Fruit fly (Drosophila melanogaster) whole organism, embryonic: ENCODE measurements around the gene CG33191.

Experiments used
- ATbp ChIP-seq: fragments of 200-800 bp; sonication (Bioruptor generic); optimal IDR thresholded peaks from 2 replicates; lab custom pipeline; 2017; ENCODE audit warnings: missing biosample characterization, mild to moderate bottlenecking, missing genetic modification characterization, missing genetic modification reagents
- Adf1 ChIP-seq: fragments of 200-800 bp; sonication (Bioruptor generic); IDR thresholded peaks from 2 replicates; pipeline ENCODE4 v1.3.6; 2022; ENCODE audit warnings: missing biosample characterization, missing genetic modification characterization
- Bteb2 ChIP-seq: fragments of 200-800 bp; sonication (Bioruptor generic); optimal IDR thresholded peaks from 2 replicates; lab custom pipeline; 2016; ENCODE audit warnings: missing biosample characterization, missing genetic modification characterization
- CG10431 ChIP-seq: fragments of 200-800 bp; sonication (Bioruptor generic); optimal IDR thresholded peaks from 3 replicates; lab custom pipeline; 2018; ENCODE audit warnings: missing biosample characterization, mild to moderate bottlenecking, missing genetic modification characterization
- CG10462 ChIP-seq: fragments of 200-800 bp; sonication (Bioruptor generic); optimal IDR thresholded peaks from 2 replicates; lab custom pipeline; 2016; ENCODE audit warnings: missing biosample characterization, missing genetic modification characterization
- CG10959 ChIP-seq: fragments of 200-800 bp; sonication (Bioruptor generic); IDR thresholded peaks from 2 replicates; pipeline ENCODE4 v1.3.6; 2022; ENCODE audit warnings: missing biosample characterization, missing genetic modification characterization
- CG14667 ChIP-seq: fragments of 200-800 bp; sonication (Bioruptor generic); IDR thresholded peaks from 2 replicates; pipeline ENCODE4 v1.3.6; 2022; ENCODE audit warnings: missing biosample characterization, missing genetic modification characterization
- CG1529 ChIP-seq: fragments of 200-800 bp; sonication (Bioruptor generic); optimal IDR thresholded peaks from 3 replicates; lab custom pipeline; 2018; ENCODE audit warnings: missing biosample characterization, missing genetic modification characterization
- CG16813 ChIP-seq: fragments of 200-800 bp; sonication (Bioruptor generic); IDR thresholded peaks from 3 replicates; pipeline ENCODE4 v1.3.6; 2022; ENCODE audit warnings: missing biosample characterization, missing genetic modification characterization; ENCODE audit not compliant: partially characterized antibody
- CG16815 ChIP-seq: fragments of 200-800 bp; sonication (Bioruptor generic); optimal IDR thresholded peaks from 3 replicates; lab custom pipeline; 2017; ENCODE audit warnings: missing biosample characterization, mild to moderate bottlenecking, missing genetic modification characterization
- CG30403 ChIP-seq: fragments of 200-800 bp; sonication (Bioruptor generic); optimal IDR thresholded peaks from 3 replicates; lab custom pipeline; 2016; ENCODE audit warnings: missing biosample characterization, missing genetic modification characterization
- CG30431 ChIP-seq: fragments of 200-800 bp; sonication (Bioruptor generic); optimal IDR thresholded peaks from 2 replicates; lab custom pipeline; 2017; ENCODE audit warnings: missing biosample characterization, missing genetic modification characterization
- CG32772 ChIP-seq: fragments of 200-800 bp; sonication (Bioruptor generic); IDR thresholded peaks from 2 replicates; pipeline ENCODE4 v1.3.6; 2022; ENCODE audit warnings: missing biosample characterization, missing genetic modification characterization
- CG3407 ChIP-seq: fragments of 200-800 bp; sonication (Bioruptor generic); optimal IDR thresholded peaks from 2 replicates; lab custom pipeline; 2018; ENCODE audit warnings: missing biosample characterization, mild to moderate bottlenecking, missing genetic modification characterization
- CG6683 ChIP-seq: fragments of 200-800 bp; sonication (Bioruptor generic); optimal IDR thresholded peaks from 2 replicates; lab custom pipeline; 2017; ENCODE audit warnings: missing biosample characterization, mild to moderate bottlenecking, missing genetic modification characterization, missing genetic modification reagents
- CG7357 ChIP-seq: fragments of 200-800 bp; sonication (Bioruptor generic); IDR thresholded peaks from 3 replicates; pipeline ENCODE4 v1.3.6; 2022; ENCODE audit warnings: missing biosample characterization, missing genetic modification characterization
- CG7786 ChIP-seq: fragments of 200-800 bp; sonication (Bioruptor generic); optimal IDR thresholded peaks from 2 replicates; lab custom pipeline; 2016; ENCODE audit warnings: missing biosample characterization, missing genetic modification characterization
- CG7987 ChIP-seq: fragments of 200-800 bp; sonication (Bioruptor generic); optimal IDR thresholded peaks from 2 replicates; lab custom pipeline; 2018; ENCODE audit warnings: missing biosample characterization, mild to moderate bottlenecking, missing genetic modification characterization, moderate library complexity
- CG8388 ChIP-seq: fragments of 200-800 bp; sonication (Bioruptor generic); optimal IDR thresholded peaks from 2 replicates; lab custom pipeline; 2019; ENCODE audit warnings: missing biosample characterization, mild to moderate bottlenecking, missing genetic modification characterization, moderate library complexity
- CG9609 ChIP-seq: fragments of 200-800 bp; sonication (Bioruptor generic); optimal IDR thresholded peaks from 3 replicates; lab custom pipeline; 2016; ENCODE audit warnings: missing biosample characterization, missing genetic modification characterization
- CG9817 ChIP-seq: fragments of 200-800 bp; sonication (Bioruptor generic); optimal IDR thresholded peaks from 2 replicates; lab custom pipeline; 2018; ENCODE audit warnings: missing biosample characterization, mild to moderate bottlenecking, missing genetic modification characterization, moderate library complexity
- CHES-1-like ChIP-seq: fragments of 200-800 bp; sonication (Bioruptor generic); optimal IDR thresholded peaks from 2 replicates; lab custom pipeline; 2016; ENCODE audit warnings: missing biosample characterization, missing genetic modification characterization
- Chrac-16 ChIP-seq: fragments of 200-800 bp; sonication (Bioruptor generic); optimal IDR thresholded peaks from 3 replicates; lab custom pipeline; 2016; ENCODE audit warnings: missing biosample characterization, missing genetic modification characterization
- Doc2 ChIP-seq: fragments of 200-800 bp; sonication (Bioruptor generic); IDR thresholded peaks from 2 replicates; pipeline ENCODE4 v1.3.6; 2022; ENCODE audit warnings: missing biosample characterization, missing genetic modification characterization
- Hsf ChIP-seq: fragments of 200-800 bp; sonication (Bioruptor generic); optimal IDR thresholded peaks from 3 replicates; lab custom pipeline; 2016; ENCODE audit warnings: missing biosample characterization, missing genetic modification characterization
- Med ChIP-seq: fragments of 200-800 bp; sonication (Bioruptor generic); peaks from one replicate; lab custom pipeline; 2016; ENCODE audit warnings: missing biosample characterization, missing genetic modification characterization, mild to moderate bottlenecking, inconsistent platforms, moderate library complexity
- NK7.1 ChIP-seq: fragments of 200-800 bp; sonication (Bioruptor generic); optimal IDR thresholded peaks from 3 replicates; lab custom pipeline; 2016; ENCODE audit warnings: missing biosample characterization, missing genetic modification characterization
- Neu2 ChIP-seq: fragments of 200-800 bp; sonication (Bioruptor generic); optimal IDR thresholded peaks from 3 replicates; lab custom pipeline; 2016; ENCODE audit warnings: missing biosample characterization, missing genetic modification characterization, borderline replicate concordance
- Oli ChIP-seq: fragments of 200-800 bp; sonication (Bioruptor generic); optimal IDR thresholded peaks from 2 replicates; lab custom pipeline; 2018; ENCODE audit warnings: missing biosample characterization, mild to moderate bottlenecking, missing genetic modification characterization, moderate library complexity
- Ravus ChIP-seq: fragments of 200-800 bp; sonication (Bioruptor generic); IDR thresholded peaks from 2 replicates; pipeline ENCODE4 v1.3.6; 2022; ENCODE audit warnings: missing biosample characterization, missing genetic modification characterization
- Sry-β ChIP-seq: fragments of 200-800 bp; sonication (Bioruptor generic); optimal IDR thresholded peaks from 2 replicates; lab custom pipeline; 2018; ENCODE audit warnings: missing biosample characterization, mild to moderate bottlenecking, missing genetic modification characterization, moderate library complexity
- Tbp ChIP-seq: fragments of >200 bp; optimal IDR thresholded peaks from 2 replicates; lab custom pipeline; 2018; ENCODE audit warnings: missing biosample characterization, missing genetic modification characterization
- aop ChIP-seq: fragments of 200-800 bp; sonication (Bioruptor generic); IDR thresholded peaks from 2 replicates; pipeline ENCODE4 v1.3.6; 2022; ENCODE audit warnings: missing biosample characterization, missing genetic modification characterization
- emc ChIP-seq: fragments of 200-800 bp; sonication (Bioruptor generic); optimal IDR thresholded peaks from 2 replicates; lab custom pipeline; 2016; ENCODE audit warnings: missing biosample characterization, missing genetic modification characterization
- fd96Cb ChIP-seq: fragments of 200-800 bp; sonication (Bioruptor generic); optimal IDR thresholded peaks from 2 replicates; lab custom pipeline; 2018; ENCODE audit warnings: missing biosample characterization, mild to moderate bottlenecking, missing genetic modification characterization, moderate library complexity
- fru ChIP-seq: fragments of >200 bp; optimal IDR thresholded peaks from 2 replicates; lab custom pipeline; 2017
- gce ChIP-seq: fragments of 200-800 bp; sonication (Bioruptor generic); IDR thresholded peaks from 3 replicates; pipeline ENCODE4 v1.3.6; 2022; ENCODE audit warnings: missing biosample characterization, missing genetic modification characterization
- gem ChIP-seq: fragments of 200-800 bp; sonication (Bioruptor generic); optimal IDR thresholded peaks from 2 replicates; lab custom pipeline; 2019; ENCODE audit warnings: missing biosample characterization, mild to moderate bottlenecking, missing genetic modification characterization, moderate library complexity
- gfzf ChIP-seq: fragments of 200-800 bp; sonication (Bioruptor generic); optimal IDR thresholded peaks from 2 replicates; lab custom pipeline; 2016; ENCODE audit warnings: missing biosample characterization, mild to moderate bottlenecking, missing genetic modification characterization, moderate library complexity
- gro ChIP-seq: fragments of 200-800 bp; sonication (Bioruptor generic); optimal IDR thresholded peaks from 2 replicates; lab custom pipeline; 2016; ENCODE audit warnings: missing biosample characterization, missing genetic modification characterization
- hkb ChIP-seq, 2 experiments: fragments of 200-800 bp in 1 of 2; fragments of >200 bp in 1 of 2; sonication (Bioruptor generic) in 1 of 2; IDR thresholded peaks in 1 of 2; optimal IDR thresholded peaks in 1 of 2; 2 replicates each; pipeline versions ENCODE4 v1.3.6 to Lab custom; 2017 to 2022; ENCODE audit warnings: missing biosample characterization in 1 of 2, missing genetic modification characterization in 1 of 2
- lov ChIP-seq, 2 experiments: fragments of 200-800 bp in 1 of 2; fragments of >200 bp in 1 of 2; sonication (Bioruptor generic) in 1 of 2; IDR thresholded peaks in 1 of 2; optimal IDR thresholded peaks in 1 of 2; 2 replicates in 1 of 2; 3 replicates in 1 of 2; pipeline versions ENCODE4 v1.3.6 to Lab custom; 2017 to 2022; ENCODE audit warnings: missing biosample characterization in 1 of 2, missing genetic modification characterization in 1 of 2
- pan ChIP-seq, 4 experiments: fragments of >200 bp in 3 of 4; fragments of 200-800 bp in 1 of 4; sonication (Bioruptor generic) in 1 of 4; optimal IDR thresholded peaks in 3 of 4; IDR thresholded peaks in 1 of 4; 2 replicates each; pipeline versions ENCODE4 v1.3.6 to Lab custom; 2017 to 2022; ENCODE audit warnings: missing biosample characterization in 2 of 4, missing genetic modification characterization in 2 of 4, mixed read lengths in 1 of 4
- pho ChIP-seq: fragments of 200-800 bp; sonication (Bioruptor generic); optimal IDR thresholded peaks from 2 replicates; lab custom pipeline; 2016; ENCODE audit warnings: missing biosample characterization, missing genetic modification characterization
- ro ChIP-seq: fragments of 200-800 bp; sonication (Bioruptor generic); IDR thresholded peaks from 2 replicates; pipeline ENCODE4 v1.3.6; 2022; ENCODE audit warnings: missing biosample characterization, missing genetic modification characterization
- sc ChIP-seq, 3 experiments: fragments of >200 bp in 2 of 3; fragments of 200-800 bp in 1 of 3; sonication (Bioruptor generic) in 1 of 3; optimal IDR thresholded peaks; 2 replicates in 2 of 3; 3 replicates in 1 of 3; lab custom pipeline; 2017; ENCODE audit warnings: mild to moderate bottlenecking in 1 of 3, missing biosample characterization in 1 of 3, missing genetic modification characterization in 1 of 3, missing genetic modification reagents in 1 of 3
- sim ChIP-seq: fragments of 200-800 bp; sonication (Bioruptor generic); IDR thresholded peaks from 2 replicates; pipeline ENCODE4 v1.3.6; 2022; ENCODE audit warnings: missing biosample characterization, missing genetic modification characterization
- sqz ChIP-seq: fragments of 200-800 bp; sonication (Bioruptor generic); optimal IDR thresholded peaks from 3 replicates; lab custom pipeline; 2018; ENCODE audit warnings: missing biosample characterization, mild to moderate bottlenecking, missing genetic modification characterization
- tup ChIP-seq: fragments of 200-800 bp; sonication (Bioruptor generic); optimal IDR thresholded peaks from 2 replicates; lab custom pipeline; 2016; ENCODE audit warnings: missing biosample characterization, mild to moderate bottlenecking, missing genetic modification characterization, moderate library complexity
- usp ChIP-seq: fragments of >200 bp; optimal IDR thresholded peaks from 2 replicates; lab custom pipeline; 2017; ENCODE audit warnings: missing biosample characterization, missing genetic modification characterization

The CG33191 gene

dm6 chr3R:8819551-8820057, 39.9 kb upstream of the CG33191 start (continued):
- TF ChIP-seq Tbp (GFP tag; lab: Kevin White, UChicago) (no peak), CG3407 (GFP tag; lab: Kevin White, UChicago) (no peak), CHES-1-like (GFP tag; lab: Kevin White, UChicago) (peak; percentile 32), CG16815 (no peak), sqz (GFP tag; lab: Kevin White, UChicago) (peak; percentile 55), CG7357 (no peak), Adf1 (GFP tag; lab: Robert Waterston, UW) (peak; percentile 8; the same call in 1 of the 2 replicates), fd96Cb (tag; lab: Kevin White, UChicago) (no peak), aop (GFP tag; lab: Robert Waterston, UW) (no peak), CG8388 (GFP tag; lab: Kevin White, UChicago) (no peak), NK7.1 (GFP tag; lab: Kevin White, UChicago) (peak; percentile 16), emc (no peak), pan (optimal IDR thresholded peaks at IDR 0.05; lab: Kevin White, UChicago) (no peak), pan (GFP tag; optimal IDR thresholded peaks at IDR 0.05 in 1 of 2, IDR thresholded peaks at IDR 0.05 in 1 of 2) (no peak), Doc2 (no peak), Med (GFP tag; lab: Kevin White, UChicago) (peak; percentile 91), Bteb2 (GFP tag; lab: Kevin White, UChicago) (no peak), CG7786 (GFP tag; lab: Kevin White, UChicago) (no peak), usp (GFP tag; lab: Kevin White, UChicago) (no peak), CG7987 (GFP tag; lab: Kevin White, UChicago) (peak; percentile 8), CG9609 (GFP tag; lab: Kevin White, UChicago) (no peak), sc (optimal IDR thresholded peaks at IDR 0.05; lab: Kevin White, UChicago) (no peak), sc (GFP tag; optimal IDR thresholded peaks at IDR 0.05; lab: Kevin White, UChicago) (no peak), CG30403 (GFP tag; lab: Kevin White, UChicago) (no peak), lov (optimal IDR thresholded peaks at IDR 0.05; lab: Kevin White, UChicago) (no peak), lov (GFP tag; IDR thresholded peaks at IDR 0.05; lab: Robert Waterston, UW) (no peak), tup (no peak), CG30431 (no peak), Sry-β (no peak), CG1529 (GFP tag; lab: Kevin White, UChicago) (no peak), pho (GFP tag; lab: Kevin White, UChicago) (no peak), CG32772 (GFP tag; lab: Robert Waterston, UW) (peak; percentile 24; the same call in 1 of the 2 replicates), CG10462 (no peak), Neu2 (GFP tag; lab: Kevin White, UChicago) (no peak), Chrac-16 (GFP tag; lab: Kevin White, UChicago) (no peak), gem (tag; lab: Kevin White, UChicago) (no peak), Hsf (no peak), gro (no peak), Oli (tag; lab: Kevin White, UChicago) (no peak), CG10959 (no peak), sim (GFP tag; lab: Robert Waterston, UW) (no peak), hkb (optimal IDR thresholded peaks at IDR 0.05; lab: Kevin White, UChicago) (no peak), hkb (GFP tag; IDR thresholded peaks at IDR 0.05; lab: Robert Waterston, UW) (peak; percentile 41; the same call in 1 of the 2 replicates), ro (no peak), ATbp (peak; percentile 14), CG9817 (no peak), gfzf (GFP tag; lab: Kevin White, UChicago) (no peak), fru (lab: Kevin White, UChicago) (no peak), CG16813 (GFP tag; lab: Robert Waterston, UW) (no peak), Ravus (GFP tag; lab: Robert Waterston, UW) (no peak), CG14667 (GFP tag; lab: Robert Waterston, UW) (no peak), CG10431 (GFP tag; lab: Kevin White, UChicago) (no peak), CG6683 (GFP tag; lab: Kevin White, UChicago) (peak; percentile 36), gce (GFP tag; lab: Robert Waterston, UW) (no peak)
